Worm (Caenorhabditis elegans): ENCODE data around the gene ril-1.

Gene ril-1

DNA sequence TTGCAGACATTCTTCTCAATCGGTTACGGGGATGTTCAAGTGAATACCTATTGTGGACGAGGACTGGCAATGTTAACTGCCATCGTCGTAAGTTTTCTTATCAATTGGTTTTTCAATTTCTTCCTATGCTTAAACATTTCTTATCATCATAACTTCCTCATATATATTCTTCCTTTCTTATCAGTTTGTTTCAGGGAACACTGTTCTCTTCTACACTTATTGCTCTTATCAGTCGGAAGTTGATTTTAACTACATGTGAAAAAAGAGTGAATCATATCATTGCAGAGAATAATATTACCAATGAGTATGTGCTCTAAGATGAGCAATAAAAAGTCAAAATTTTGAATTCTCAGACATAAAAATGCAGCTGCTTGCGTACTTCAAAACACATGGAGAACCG lies 18.2 kb upstream of the ril-1 start:
- no peak for TF ChIP-seq ztf-4 (tag; optimal IDR thresholded peaks at IDR 0.05)
- TF ChIP-seq jun-1 (tag; optimal IDR thresholded peaks at IDR 0.05), result peak; percentile 21
- no peak for TF ChIP-seq hpl-2 (GFP tag; optimal IDR thresholded peaks at IDR 0.05)
- TF ChIP-seq mab-9 (GFP tag; IDR thresholded peaks at IDR 0.05), result no peak
- no peak for TF ChIP-seq nhr-12 (tag; optimal IDR thresholded peaks at IDR 0.05)
- TF ChIP-seq fkh-10 (GFP tag; optimal IDR thresholded peaks at IDR 0.05), result no peak
- no peak for TF ChIP-seq efl-1 (optimal IDR thresholded peaks at IDR 0.05)
- peak in 1 of 2 experiments; percentile 85 for TF ChIP-seq efl-1 (GFP tag; optimal IDR thresholded peaks at IDR 0.05 in 1 of 2)
- no peak for TF ChIP-seq C16A3.4 (tag; optimal IDR thresholded peaks at IDR 0.05)
- no peak for TF ChIP-seq alr-1 (tag; optimal IDR thresholded peaks at IDR 0.05; ENCODE audit: borderline replicate concordance)
- no peak for TF ChIP-seq nhr-28 (tag; optimal IDR thresholded peaks at IDR 0.05)
- TF ChIP-seq ceh-63 (GFP tag; optimal IDR thresholded peaks at IDR 0.05), result no peak
- TF ChIP-seq lin-14 (GFP tag; optimal IDR thresholded peaks at IDR 0.05), result no peak
- no peak for TF ChIP-seq aly-2 (tag; optimal IDR thresholded peaks at IDR 0.05)
- no peak for TF ChIP-seq zip-4 (GFP tag; optimal IDR thresholded peaks at IDR 0.05)
- TF ChIP-seq isw-1 (GFP tag; IDR thresholded peaks at IDR 0.05), result no peak
- peak in 1 of 2 experiments; percentile 3 for TF ChIP-seq lsy-2 (tag; optimal IDR thresholded peaks at IDR 0.05)
- no peak for TF ChIP-seq rnt-1 (tag; optimal IDR thresholded peaks at IDR 0.05)
- no peak for TF ChIP-seq pax-3 (tag; optimal IDR thresholded peaks at IDR 0.05)
- TF ChIP-seq ama-1 (optimal IDR thresholded peaks at IDR 0.05), result no peak
- no peak for TF ChIP-seq dsc-1 (tag; optimal IDR thresholded peaks at IDR 0.05)
- no peak for TF ChIP-seq sptf-1 (tag; optimal IDR thresholded peaks at IDR 0.05)
- no peak for TF ChIP-seq ceh-8 (GFP tag; optimal IDR thresholded peaks at IDR 0.05)
- no peak for TF ChIP-seq nhr-47 (tag; optimal IDR thresholded peaks at IDR 0.05)
- TF ChIP-seq nhr-90 (tag; optimal IDR thresholded peaks at IDR 0.05; ENCODE audit: poor library complexity), result no peak
- peak; percentile 64 for TF ChIP-seq elt-2 (tag; optimal IDR thresholded peaks at IDR 0.05)
- TF ChIP-seq skn-1 (tag; optimal IDR thresholded peaks at IDR 0.05), result no peak

DNA sequence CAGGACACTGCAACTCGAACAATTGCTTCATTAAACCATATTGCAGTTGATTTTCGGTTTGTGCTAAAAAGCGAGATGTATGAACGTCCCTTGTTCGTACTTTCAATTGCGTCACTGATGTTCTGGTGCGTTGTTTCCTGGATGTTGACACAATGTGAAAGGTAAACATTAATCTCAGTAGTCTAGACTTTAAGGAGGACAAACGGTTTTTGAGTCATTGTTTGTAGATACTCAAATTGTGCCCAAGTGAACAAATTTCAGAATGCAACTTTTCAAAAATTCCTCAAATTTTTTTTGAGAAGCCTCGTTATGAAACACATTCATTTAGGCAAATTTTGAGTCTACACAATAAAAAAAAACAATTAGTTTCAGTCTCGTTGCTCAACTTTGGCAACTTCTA lies 17.0 kb upstream of the ril-1 start:
- no peak for TF ChIP-seq sptf-1 (tag; optimal IDR thresholded peaks at IDR 0.05)
- TF ChIP-seq ztf-4 (tag; optimal IDR thresholded peaks at IDR 0.05), result no peak
- no peak for TF ChIP-seq efl-1 (optimal IDR thresholded peaks at IDR 0.05)
- TF ChIP-seq efl-1 (GFP tag; optimal IDR thresholded peaks at IDR 0.05 in 1 of 2), result peak in 1 of 2 experiments; percentile 11
- no peak for TF ChIP-seq xbp-1 (tag; optimal IDR thresholded peaks at IDR 0.05)

DNA sequence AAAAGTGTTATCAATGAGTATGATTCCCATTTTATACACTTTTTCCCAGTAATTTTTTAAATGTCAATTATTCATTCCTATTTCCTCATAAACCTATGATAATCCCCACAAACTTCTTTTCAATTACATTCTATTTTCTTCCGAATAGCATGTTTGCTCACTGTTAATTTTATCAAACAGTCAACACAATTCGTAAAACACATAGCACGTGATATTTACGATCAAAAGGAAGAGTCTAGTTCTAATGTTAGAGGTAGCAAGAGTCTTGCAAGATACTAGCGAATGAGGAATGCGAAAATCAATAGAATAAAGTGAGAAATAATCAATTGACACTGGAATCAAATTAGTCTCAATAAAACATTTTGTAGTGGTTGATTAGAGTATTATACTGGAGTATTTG lies 15.4 kb upstream of the ril-1 start:
- TF ChIP-seq nhr-20 (tag; optimal IDR thresholded peaks at IDR 0.05) (peak; percentile 64), egl-27 (tag; optimal IDR thresholded peaks at IDR 0.05) (no peak)

DNA sequence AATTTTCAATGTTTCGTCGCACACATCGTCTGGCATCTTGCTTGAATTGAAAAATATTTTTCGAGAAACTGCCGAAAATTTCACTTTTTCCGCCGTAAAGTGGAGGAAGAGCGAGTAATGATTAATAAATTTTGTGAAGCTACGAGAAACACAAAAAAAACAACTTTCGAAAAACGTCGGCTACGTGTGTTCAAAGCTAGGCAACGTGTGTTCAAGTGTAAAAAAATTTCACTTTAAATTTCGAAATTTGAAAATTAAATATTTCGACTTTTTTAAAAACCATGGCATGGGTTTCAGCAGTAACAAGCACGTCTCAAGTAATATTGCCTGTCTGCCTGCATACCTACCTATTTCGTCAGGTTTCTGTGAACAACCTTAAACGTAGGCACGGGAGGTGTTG lies 12.3 kb upstream of the ril-1 start, which contains the start of gene tag-191:
Gene tag-191 (minus strand): TSS at position 101 of the 400 bp plus-strand sequence.
- TF ChIP-seq nhr-20 (tag; optimal IDR thresholded peaks at IDR 0.05) (no peak), fkh-4 (tag; optimal IDR thresholded peaks at IDR 0.05; ENCODE audit: borderline replicate concordance) (no peak), aha-1 (tag; optimal IDR thresholded peaks at IDR 0.05) (no peak), dpl-1 (GFP tag; optimal IDR thresholded peaks at IDR 0.05) (no peak), nhr-19 (GFP tag; conservative IDR thresholded peaks at IDR 0.05) (no peak), tlp-1 (tag; optimal IDR thresholded peaks at IDR 0.05) (no peak)

- peak; percentile 29 for TF ChIP-seq nhr-47 (tag; optimal IDR thresholded peaks at IDR 0.05)
- TF ChIP-seq efl-1 (optimal IDR thresholded peaks at IDR 0.05), result no peak
- TF ChIP-seq efl-1 (GFP tag; optimal IDR thresholded peaks at IDR 0.05 in 1 of 2), result peak in 1 of 2 experiments; percentile 18
- TF ChIP-seq pax-3 (tag; optimal IDR thresholded peaks at IDR 0.05), result peak; percentile 71
- TF ChIP-seq fkh-8 (tag; optimal IDR thresholded peaks at IDR 0.05), result peak; percentile 83
- no peak for TF ChIP-seq nhr-71 (tag; optimal IDR thresholded peaks at IDR 0.05)
- peak; percentile 52 for TF ChIP-seq dsc-1 (tag; optimal IDR thresholded peaks at IDR 0.05)
These were observed 8.4 kb upstream of the ril-1 start for ce11 chrV:14532374-14532773.

Data from whole organism, L1 larva.